Worm (Caenorhabditis elegans) whole organism, mixed stage, embryonic: ENCODE results near the gene T09F5.10.

Experiments used
- ces-1 ChIP-seq: fragments of 150-350 bp; optimal IDR thresholded peaks from 2 replicates; lab custom pipeline; 2014; ENCODE audit warnings: missing biosample characterization, missing genetic modification reagents, missing genetic modification characterization
- mep-1 ChIP-seq: fragments of 150-350 bp; optimal IDR thresholded peaks from 2 replicates; lab custom pipeline; 2017; ENCODE audit warnings: missing biosample characterization, missing genetic modification reagents, missing genetic modification characterization, inconsistent platforms
- nhr-28 ChIP-seq: fragments of 150-350 bp; optimal IDR thresholded peaks from 2 replicates; lab custom pipeline; 2014; ENCODE audit warnings: missing biosample characterization, missing genetic modification characterization

DNA sequence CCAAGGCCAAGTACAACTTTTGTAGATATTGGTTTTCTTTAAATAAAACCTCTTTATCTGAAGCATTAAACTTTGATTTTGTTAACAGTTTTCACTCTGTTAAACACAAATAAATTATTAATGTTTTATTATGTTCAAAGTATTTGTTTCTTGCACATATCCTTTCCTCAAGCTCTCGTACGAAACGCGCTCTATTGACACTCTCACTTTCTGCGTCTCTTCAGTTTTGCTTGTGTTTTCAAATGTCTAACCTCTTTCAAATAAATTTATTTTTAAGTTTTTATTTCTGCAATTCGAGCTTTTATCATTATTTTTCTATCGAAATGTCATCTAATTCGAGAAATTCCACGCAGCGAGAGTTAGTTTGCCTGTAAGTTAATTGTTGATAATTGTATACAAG, 36.1 kb upstream of the T09F5.10 start, which contains the start of gene K08F9.4:
- TF ChIP-seq mep-1 (tag; lab: Kevin White, UChicago) (peak; percentile 63), ces-1 (GFP tag; lab: Kevin White, UChicago) (peak; percentile 59), nhr-28 (tag; lab: Kevin White, UChicago) (no peak)
